Fruit fly (Drosophila melanogaster) whole organism, adult: Measurements from ENCODE around the gene tw.
A peak's percentile ranks its signal among the peaks of the same experiment; 100 is the strongest.

Experiments used
- CG11617 ChIP-seq: fragments of 200-800 bp; sonication (Bioruptor generic); optimal IDR thresholded peaks from 2 replicates; lab custom pipeline; 2017; ENCODE audit warnings: mild to moderate bottlenecking, missing biosample characterization, missing genetic modification reagents, missing genetic modification characterization
- CG12768 ChIP-seq: fragments of 200-800 bp; sonication (Bioruptor generic); optimal IDR thresholded peaks from 2 replicates; lab custom pipeline; 2017; ENCODE audit warnings: missing biosample characterization, missing genetic modification characterization, mild to moderate bottlenecking, moderate library complexity, missing genetic modification reagents
- CG14711 ChIP-seq: fragments of 200-800 bp; sonication (Bioruptor generic); optimal IDR thresholded peaks from 2 replicates; lab custom pipeline; 2018; ENCODE audit warnings: missing biosample characterization, mild to moderate bottlenecking, missing genetic modification characterization, moderate library complexity
- CG1620 ChIP-seq: fragments of 200-800 bp; sonication (Bioruptor generic); optimal IDR thresholded peaks from 2 replicates; lab custom pipeline; 2016; ENCODE audit warnings: missing biosample characterization, missing genetic modification characterization
- CG33017 ChIP-seq: fragments of 200-800 bp; sonication (Bioruptor generic); optimal IDR thresholded peaks from 2 replicates; lab custom pipeline; 2018; ENCODE audit warnings: missing biosample characterization, mild to moderate bottlenecking, missing genetic modification characterization, moderate library complexity
- CG5204 ChIP-seq: fragments of 200-800 bp; sonication (Bioruptor generic); optimal IDR thresholded peaks from 2 replicates; lab custom pipeline; 2016; ENCODE audit warnings: missing biosample characterization, missing genetic modification characterization
- CG7045 ChIP-seq: fragments of 200-800 bp; sonication (Bioruptor generic); optimal IDR thresholded peaks from 2 replicates; lab custom pipeline; 2017; ENCODE audit warnings: missing biosample characterization, mild to moderate bottlenecking, missing genetic modification characterization
- CG7101 ChIP-seq: fragments of 200-800 bp; sonication (Bioruptor generic); optimal IDR thresholded peaks from 2 replicates; lab custom pipeline; 2018; ENCODE audit warnings: missing biosample characterization, mild to moderate bottlenecking, missing genetic modification characterization, moderate library complexity
- Clk ChIP-seq: fragments of 200-800 bp; sonication (Bioruptor generic); optimal IDR thresholded peaks from 2 replicates; lab custom pipeline; 2017; ENCODE audit warnings: missing biosample characterization, missing genetic modification characterization
- Crg-1 ChIP-seq: fragments of 200-800 bp; sonication (Bioruptor generic); optimal IDR thresholded peaks from 2 replicates; lab custom pipeline; 2016; ENCODE audit warnings: missing biosample characterization, missing genetic modification characterization
- Hr96 ChIP-seq: fragments of 200-800 bp; sonication (Bioruptor generic); optimal IDR thresholded peaks from 2 replicates; lab custom pipeline; 2016; ENCODE audit warnings: missing biosample characterization, missing genetic modification characterization
- Mnt ChIP-seq: fragments of 200-800 bp; sonication (Bioruptor generic); optimal IDR thresholded peaks from 2 replicates; lab custom pipeline; 2016; ENCODE audit warnings: missing biosample characterization, mild to moderate bottlenecking, missing genetic modification characterization
- bab1 ChIP-seq: fragments of 200-800 bp; sonication (Bioruptor generic); optimal IDR thresholded peaks from 3 replicates; lab custom pipeline; 2019; ENCODE audit warnings: missing biosample characterization, mild to moderate bottlenecking, missing genetic modification characterization, moderate library complexity
- cic ChIP-seq: fragments of 200-800 bp; sonication (Bioruptor generic); optimal IDR thresholded peaks from 2 replicates; lab custom pipeline; 2017; ENCODE audit warnings: missing biosample characterization, mild to moderate bottlenecking, missing genetic modification characterization, moderate library complexity
- cnc ChIP-seq, 2 experiments: fragments of >200 bp; optimal IDR thresholded peaks; 2 replicates each; lab custom pipeline; 2017
- kay ChIP-seq: fragments of 200-800 bp; sonication (Bioruptor generic); peaks from one replicate; lab custom pipeline; 2016; ENCODE audit warnings: missing biosample characterization, missing genetic modification characterization, borderline replicate concordance
- ovo ChIP-seq: fragments of 200-800 bp; sonication (Bioruptor generic); optimal IDR thresholded peaks from 2 replicates; lab custom pipeline; 2016; ENCODE audit warnings: missing biosample characterization, missing genetic modification characterization
- pad ChIP-seq: fragments of 200-800 bp; sonication (Bioruptor generic); optimal IDR thresholded peaks from 3 replicates; lab custom pipeline; 2017; ENCODE audit warnings: missing biosample characterization, missing genetic modification characterization, mild to moderate bottlenecking, moderate library complexity, missing genetic modification reagents
- tj ChIP-seq: fragments of 200-800 bp; sonication (Bioruptor generic); optimal IDR thresholded peaks from 3 replicates; lab custom pipeline; 2017; ENCODE audit warnings: missing biosample characterization, mild to moderate bottlenecking, missing genetic modification characterization, moderate library complexity
- toe ChIP-seq: fragments of 200-800 bp; sonication (Bioruptor generic); optimal IDR thresholded peaks from 2 replicates; lab custom pipeline; 2016; ENCODE audit warnings: missing biosample characterization, missing genetic modification characterization

tw gene

dm6 chrX:768480-769123, 15.9 kb upstream of the tw start:
- TF ChIP-seq Clk (GFP tag; lab: Kevin White, UChicago), result no peak
- no peak for TF ChIP-seq cnc (optimal IDR thresholded peaks at IDR 0.05; lab: Kevin White, UChicago)
- TF ChIP-seq Mnt (GFP tag; lab: Kevin White, UChicago), result no peak
- no peak for TF ChIP-seq kay (GFP tag; lab: Kevin White, UChicago)
- TF ChIP-seq toe, result no peak
- no peak for TF ChIP-seq tj
- no peak for TF ChIP-seq Hr96
- no peak for TF ChIP-seq Crg-1 (GFP tag; lab: Kevin White, UChicago)
- TF ChIP-seq CG1620 (GFP tag; lab: Kevin White, UChicago), result no peak
- TF ChIP-seq bab1, result no peak
- no peak for TF ChIP-seq CG7101 (tag; lab: Kevin White, UChicago)
- no peak for TF ChIP-seq cic

- TF ChIP-seq CG14711 (tag; lab: Kevin White, UChicago), result peak; percentile 19
- no peak for TF ChIP-seq cnc (optimal IDR thresholded peaks at IDR 0.05; lab: Kevin White, UChicago)
- no peak for TF ChIP-seq kay (GFP tag; lab: Kevin White, UChicago)
- no peak for TF ChIP-seq CG7045
- no peak for TF ChIP-seq Crg-1 (GFP tag; lab: Kevin White, UChicago)
- peak; percentile 22 for TF ChIP-seq CG7101 (tag; lab: Kevin White, UChicago)
- TF ChIP-seq pad (GFP tag; lab: Kevin White, UChicago), result peak; percentile 25
- TF ChIP-seq Mnt (GFP tag; lab: Kevin White, UChicago), result peak; percentile 44
- TF ChIP-seq tj, result peak; percentile 68
- no peak for TF ChIP-seq CG5204 (GFP tag; lab: Kevin White, UChicago)
- no peak for TF ChIP-seq CG1620 (GFP tag; lab: Kevin White, UChicago)
- no peak for TF ChIP-seq toe
- peak; percentile 69 for TF ChIP-seq bab1
- TF ChIP-seq ovo (GFP tag; lab: Kevin White, UChicago), result no peak
- no peak for TF ChIP-seq cic
- TF ChIP-seq Hr96, result peak; percentile 32
- TF ChIP-seq CG33017 (tag; lab: Kevin White, UChicago), result no peak
- TF ChIP-seq CG11617 (GFP tag; lab: Kevin White, UChicago), result no peak
- TF ChIP-seq CG12768 (GFP tag; lab: Kevin White, UChicago), result no peak
These were observed 14.9 kb upstream of the tw start, which contains the start of gene fz3 for dm6 chrX:769639-770124. Gene fz3 (plus strand): TSS chrX:769945.

- TF ChIP-seq Hr96 (no peak), ovo (GFP tag; lab: Kevin White, UChicago) (no peak), tj (no peak), Clk (GFP tag; lab: Kevin White, UChicago) (no peak), CG33017 (tag; lab: Kevin White, UChicago) (no peak), kay (GFP tag; lab: Kevin White, UChicago) (no peak), toe (no peak)
These were observed 13.0 kb upstream of the tw start for dm6 chrX:771431-772064.

dm6 chrX:772305-772986, 12.1 kb upstream of the tw start:
- TF ChIP-seq CG33017 (tag; lab: Kevin White, UChicago) (no peak), CG7045 (no peak), pad (GFP tag; lab: Kevin White, UChicago) (no peak), CG12768 (GFP tag; lab: Kevin White, UChicago) (no peak), CG11617 (GFP tag; lab: Kevin White, UChicago) (no peak), CG5204 (GFP tag; lab: Kevin White, UChicago) (no peak), toe (no peak), CG1620 (GFP tag; lab: Kevin White, UChicago) (no peak), Mnt (GFP tag; lab: Kevin White, UChicago) (no peak), kay (GFP tag; lab: Kevin White, UChicago) (no peak), Hr96 (no peak), ovo (GFP tag; lab: Kevin White, UChicago) (no peak), Clk (GFP tag; lab: Kevin White, UChicago) (no peak)

- TF ChIP-seq ovo (GFP tag; lab: Kevin White, UChicago), result no peak
- no peak for TF ChIP-seq CG5204 (GFP tag; lab: Kevin White, UChicago)
- no peak for TF ChIP-seq pad (GFP tag; lab: Kevin White, UChicago)
- TF ChIP-seq CG11617 (GFP tag; lab: Kevin White, UChicago), result no peak
- no peak for TF ChIP-seq CG33017 (tag; lab: Kevin White, UChicago)
- no peak for TF ChIP-seq CG1620 (GFP tag; lab: Kevin White, UChicago)
- no peak for TF ChIP-seq kay (GFP tag; lab: Kevin White, UChicago)
- no peak for TF ChIP-seq cic
- no peak for TF ChIP-seq CG7045
- TF ChIP-seq Hr96, result no peak
- no peak for TF ChIP-seq bab1
- no peak for TF ChIP-seq toe
These were observed 10.3 kb upstream of the tw start for dm6 chrX:774160-774700.

dm6 chrX:775184-775583, 9.4 kb upstream of the tw start:
- TF ChIP-seq CG7101 (tag; lab: Kevin White, UChicago) (no peak), CG1620 (GFP tag; lab: Kevin White, UChicago) (no peak), tj (no peak)
